Worm (Caenorhabditis elegans): ENCODE results near the gene srsx-26.

The srsx-26 gene

ce11 chrV:10185719-10186118 is 37.3 kb downstream of the srsx-26 start, which contains the start of gene ZK856.18:
Gene ZK856.18, minus strand, starts transcription at chrV:10186007.
- TF ChIP-seq T23F11.4 (GFP tag; optimal IDR thresholded peaks at IDR 0.05) = no peak
- no peak for TF ChIP-seq pha-2 (tag; optimal IDR thresholded peaks at IDR 0.05)
- no peak for TF ChIP-seq hlh-15 (tag; optimal IDR thresholded peaks at IDR 0.05)
- no peak for TF ChIP-seq ceh-18 (tag; optimal IDR thresholded peaks at IDR 0.05)
- TF ChIP-seq unc-55 (GFP tag; optimal IDR thresholded peaks at IDR 0.05) = no peak
- TF ChIP-seq nfya-1 (tag; optimal IDR thresholded peaks at IDR 0.05) = no peak
- TF ChIP-seq dmd-4 (tag; optimal IDR thresholded peaks at IDR 0.05; ENCODE audit: borderline replicate concordance) = no peak
- TF ChIP-seq pha-4 (tag; optimal IDR thresholded peaks at IDR 0.05) = no peak
- no peak for TF ChIP-seq lin-11 (tag; optimal IDR thresholded peaks at IDR 0.05)
- no peak for TF ChIP-seq madf-2 (tag; optimal IDR thresholded peaks at IDR 0.05)
- TF ChIP-seq ttx-3 (tag; optimal IDR thresholded peaks at IDR 0.05) = no peak
- TF ChIP-seq npax-4 (tag; optimal IDR thresholded peaks at IDR 0.05) = no peak
- TF ChIP-seq ref-2 (tag; optimal IDR thresholded peaks at IDR 0.05) = no peak
- no peak for TF ChIP-seq ceh-30 (tag; optimal IDR thresholded peaks at IDR 0.05)
- TF ChIP-seq ceh-2 (tag; optimal IDR thresholded peaks at IDR 0.05) = no peak
- TF ChIP-seq nhr-11 (tag; optimal IDR thresholded peaks at IDR 0.05) = no peak
- TF ChIP-seq pax-1 (tag; optimal IDR thresholded peaks at IDR 0.05) = no peak
- no peak for TF ChIP-seq ceh-6 (GFP tag; optimal IDR thresholded peaks at IDR 0.05)
- TF ChIP-seq mec-3 (tag; optimal IDR thresholded peaks at IDR 0.05; ENCODE audit: borderline replicate concordance) = no peak

- TF ChIP-seq elt-2 (tag; optimal IDR thresholded peaks at IDR 0.05) = peak; percentile 44
- no peak for TF ChIP-seq gmeb-2 (tag; optimal IDR thresholded peaks at IDR 0.05)
- no peak for TF ChIP-seq nhr-232 (tag; optimal IDR thresholded peaks at IDR 0.05)
Observed at ce11 chrV:10190081-10190556, 41.7 kb downstream of the srsx-26 start, which contains the start of gene ZK856.5. Gene ZK856.5, minus strand, starts transcription at chrV:10190131.

ce11 chrV:10191242-10191641 is 42.8 kb downstream of the srsx-26 start:
- TF ChIP-seq ceh-2 (tag; optimal IDR thresholded peaks at IDR 0.05) (no peak), mec-3 (tag; optimal IDR thresholded peaks at IDR 0.05; ENCODE audit: borderline replicate concordance) (no peak), ceh-19 (GFP tag; optimal IDR thresholded peaks at IDR 0.05) (no peak), hlh-30 (tag; optimal IDR thresholded peaks at IDR 0.05; ENCODE audit: insufficient read depth) (no peak), eyg-1 (tag; optimal IDR thresholded peaks at IDR 0.05) (no peak), gmeb-2 (tag; optimal IDR thresholded peaks at IDR 0.05) (no peak), F13H6.1 (tag; optimal IDR thresholded peaks at IDR 0.05) (no peak)

ce11 chrV:10198386-10198785 is 49.9 kb downstream of the srsx-26 start, which contains the start of gene ZK856.6:
Gene ZK856.6, plus strand, starts transcription at chrV:10198686.
- TF ChIP-seq sox-2 (GFP tag; IDR thresholded peaks at IDR 0.05) (no peak), unc-3 (GFP tag; conservative IDR thresholded peaks at IDR 0.05) (no peak), unc-3 (tag; optimal IDR thresholded peaks at IDR 0.05) (no peak), dve-1 (tag; optimal IDR thresholded peaks at IDR 0.05) (no peak), pat-9 (tag; optimal IDR thresholded peaks at IDR 0.05) (no peak)
